Worm (Caenorhabditis elegans) whole organism, young adult: Measurements from ENCODE around the gene T19D12.1.

Source experiments
- B0035.1 ChIP-seq: sonication (generic microtip); optimal IDR thresholded peaks from 2 replicates; lab custom pipeline; 2016; ENCODE audit warnings: missing genetic modification characterization, mild to moderate bottlenecking, missing compliant biosample characterization, missing genotype, missing genetic modification reagents
- F57A8.1 ChIP-seq: fragments of 200-800 bp; sonication (Bioruptor generic); optimal IDR thresholded peaks from 2 replicates; lab custom pipeline; 2018; ENCODE audit warnings: mild to moderate bottlenecking, missing genetic modification characterization, moderate library complexity, missing compliant biosample characterization
- K11D2.4 ChIP-seq: fragments of 200-800 bp; sonication (Bioruptor generic); IDR thresholded peaks from 2 replicates; pipeline ENCODE4 v1.3.6; 2022; ENCODE audit warnings: missing genetic modification reagents, missing genetic modification characterization, missing compliant biosample characterization
- T26A5.8 ChIP-seq: sonication (generic microtip); optimal IDR thresholded peaks from 2 replicates; lab custom pipeline; 2016; ENCODE audit warnings: missing genetic modification characterization, missing compliant biosample characterization
- Y56A3A.18 ChIP-seq: fragments of 200-800 bp; sonication (Bioruptor generic); IDR thresholded peaks from 2 replicates; pipeline ENCODE4 v1.3.6; 2022; ENCODE audit warnings: missing genetic modification reagents, missing genetic modification characterization, missing compliant biosample characterization
- Y67H2A.10 ChIP-seq: fragments of 200-800 bp; sonication (Bioruptor generic); conservative IDR thresholded peaks from 2 replicates; pipeline ENCODE4 v1.3.6; 2022; ENCODE audit warnings: missing genetic modification reagents, missing genetic modification characterization, missing compliant biosample characterization
- Y95B8A.8 ChIP-seq: fragments of 200-800 bp; sonication (Bioruptor generic); IDR thresholded peaks from 2 replicates; pipeline ENCODE4 v1.3.6; 2022; ENCODE audit warnings: missing genetic modification reagents, missing genetic modification characterization, missing compliant biosample characterization
- atf-7 ChIP-seq: sonication (generic microtip); optimal IDR thresholded peaks from 2 replicates; lab custom pipeline; 2017; ENCODE audit warnings: mild to moderate bottlenecking, missing genetic modification characterization, missing compliant biosample characterization
- athp-1 ChIP-seq: sonication (generic microtip); optimal IDR thresholded peaks from 2 replicates; lab custom pipeline; 2017; ENCODE audit warnings: mild to moderate bottlenecking, missing genetic modification characterization, missing compliant biosample characterization
- ceh-58 ChIP-seq: fragments of 200-800 bp; sonication (Bioruptor generic); IDR thresholded peaks from 2 replicates; pipeline ENCODE4 v1.3.6; 2022; ENCODE audit warnings: missing genetic modification characterization, missing compliant biosample characterization
- ceh-79 ChIP-seq: sonication (generic microtip); optimal IDR thresholded peaks from 2 replicates; lab custom pipeline; 2017; ENCODE audit warnings: mild to moderate bottlenecking, missing genetic modification characterization, missing compliant biosample characterization
- ceh-91 ChIP-seq: fragments of 200-800 bp; sonication (Bioruptor generic); IDR thresholded peaks from 2 replicates; pipeline ENCODE4 v1.3.6; 2022; ENCODE audit warnings: missing genetic modification reagents, missing genetic modification characterization, missing compliant biosample characterization
- dox-1 ChIP-seq: fragments of 200-800 bp; sonication (Bioruptor generic); IDR thresholded peaks from 2 replicates; pipeline ENCODE4 v1.3.6; 2022; ENCODE audit warnings: missing genetic modification reagents, missing genetic modification characterization, missing compliant biosample characterization
- hmg-1.2 ChIP-seq: fragments of 200-800 bp; sonication (Bioruptor generic); IDR thresholded peaks from 2 replicates; pipeline ENCODE4 v1.3.6; 2022; ENCODE audit warnings: missing genetic modification reagents, missing genetic modification characterization, missing compliant biosample characterization
- hmg-20 ChIP-seq: fragments of 200-800 bp; sonication (Bioruptor generic); IDR thresholded peaks from 2 replicates; pipeline ENCODE4 v1.3.6; 2022; ENCODE audit warnings: missing genetic modification reagents, missing genetic modification characterization, missing compliant biosample characterization
- hrde-1 ChIP-seq: sonication (generic microtip); optimal IDR thresholded peaks from 2 replicates; lab custom pipeline; 2016; ENCODE audit warnings: missing genetic modification characterization, mild to moderate bottlenecking, missing compliant biosample characterization, moderate library complexity, missing genotype, missing genetic modification reagents, borderline replicate concordance
- lin-26 ChIP-seq: fragments of 200-800 bp; sonication (Bioruptor generic); IDR thresholded peaks from 2 replicates; pipeline ENCODE4 v1.3.6; 2022; ENCODE audit warnings: missing genetic modification reagents, missing genetic modification characterization, missing compliant biosample characterization
- lsl-1 ChIP-seq: fragments of 200-800 bp; sonication (Bioruptor generic); optimal IDR thresholded peaks from 2 replicates; lab custom pipeline; 2018; ENCODE audit warnings: mild to moderate bottlenecking, missing genetic modification characterization, moderate library complexity, missing compliant biosample characterization
- lsy-27 ChIP-seq: sonication (generic microtip); optimal IDR thresholded peaks from 2 replicates; lab custom pipeline; 2017; ENCODE audit warnings: missing genetic modification characterization, mild to moderate bottlenecking, missing compliant biosample characterization, antibody characterized with exemption, missing genotype, borderline replicate concordance; ENCODE audit not compliant: insufficient read depth
- mel-28 ChIP-seq: sonication (generic microtip); optimal IDR thresholded peaks from 2 replicates; lab custom pipeline; 2016; ENCODE audit warnings: borderline replicate concordance, mild to moderate bottlenecking, missing genetic modification characterization, missing compliant biosample characterization
- mxl-1 ChIP-seq: sonication (generic microtip); optimal IDR thresholded peaks from 2 replicates; lab custom pipeline; 2016; ENCODE audit warnings: missing genetic modification characterization, missing compliant biosample characterization
- nfya-1 ChIP-seq: sonication (generic microtip); optimal IDR thresholded peaks from 2 replicates; lab custom pipeline; 2017; ENCODE audit warnings: antibody characterized with exemption, missing compliant biosample characterization, missing genetic modification characterization, borderline replicate concordance; ENCODE audit not compliant: insufficient read depth
- nfya-2 ChIP-seq: fragments of 200-800 bp; sonication (Bioruptor generic); IDR thresholded peaks from 2 replicates; pipeline ENCODE4 v1.3.6; 2022; ENCODE audit warnings: missing genetic modification reagents, missing genetic modification characterization, missing compliant biosample characterization
- nhr-27 ChIP-seq: fragments of 200-800 bp; sonication (Bioruptor generic); optimal IDR thresholded peaks from 2 replicates; lab custom pipeline; 2018; ENCODE audit warnings: mild to moderate bottlenecking, missing genetic modification characterization, moderate library complexity, missing compliant biosample characterization
- rec-8 ChIP-seq, 2 experiments: sonication (generic microtip); optimal IDR thresholded peaks; 2 replicates each; lab custom pipeline; 2016; ENCODE audit warnings: mild to moderate bottlenecking in 2 of 2, missing genetic modification characterization in 2 of 2, missing genetic modification reagents in 2 of 2, missing genotype in 2 of 2, missing biosample characterization in 1 of 2, missing compliant biosample characterization in 1 of 2, moderate library complexity in 1 of 2
- rpc-1 ChIP-seq, 2 experiments: fragments of 150-350 bp in 1 of 2; sonication (generic microtip) in 1 of 2; optimal IDR thresholded peaks; 2 replicates each; lab custom pipeline; 2014 to 2018; ENCODE audit warnings: missing biosample characterization in 1 of 2, missing genetic modification characterization in 1 of 2, missing genetic modification reagents in 1 of 2, missing genotype in 1 of 2
- sdz-38 ChIP-seq: sonication (generic microtip); optimal IDR thresholded peaks from 2 replicates; lab custom pipeline; 2016; ENCODE audit warnings: missing genotype, missing genetic modification characterization, missing compliant biosample characterization
- sea-2 ChIP-seq: fragments of 200-800 bp; sonication (Bioruptor generic); IDR thresholded peaks from 2 replicates; pipeline ENCODE4 v1.3.6; 2022; ENCODE audit warnings: missing genetic modification characterization, missing compliant biosample characterization
- snpc-1.3 ChIP-seq: sonication (generic microtip); optimal IDR thresholded peaks from 2 replicates; lab custom pipeline; 2017; ENCODE audit warnings: missing genetic modification characterization, mild to moderate bottlenecking, missing compliant biosample characterization, antibody characterized with exemption, moderate library complexity, missing genotype, missing genetic modification reagents; ENCODE audit not compliant: insufficient read depth
- somi-1 ChIP-seq: fragments of 200-800 bp; sonication (Bioruptor generic); optimal IDR thresholded peaks from 2 replicates; lab custom pipeline; 2018; ENCODE audit warnings: mild to moderate bottlenecking, missing genetic modification characterization, missing compliant biosample characterization
- tbx-9 ChIP-seq: sonication (generic microtip); optimal IDR thresholded peaks from 2 replicates; lab custom pipeline; 2016; ENCODE audit warnings: borderline replicate concordance, missing genetic modification characterization, inconsistent platforms, missing compliant biosample characterization
- tlf-1 ChIP-seq: fragments of 200-800 bp; sonication (Bioruptor generic); optimal IDR thresholded peaks from 2 replicates; lab custom pipeline; 2018; ENCODE audit warnings: mild to moderate bottlenecking, missing genetic modification characterization, missing compliant biosample characterization
- unc-130 ChIP-seq: sonication (generic microtip); optimal IDR thresholded peaks from 2 replicates; lab custom pipeline; 2016; ENCODE audit warnings: missing genetic modification reagents, missing genetic modification characterization, missing compliant biosample characterization
- xnd-1 ChIP-seq: sonication (generic microtip); optimal IDR thresholded peaks from 2 replicates; lab custom pipeline; 2016; ENCODE audit warnings: missing genotype, missing genetic modification reagents, missing genetic modification characterization, missing compliant biosample characterization
- zfh-2 ChIP-seq: fragments of 200-800 bp; sonication (Bioruptor generic); conservative IDR thresholded peaks from 2 replicates; pipeline ENCODE4 v1.3.6; 2022; ENCODE audit warnings: missing genetic modification reagents, missing genetic modification characterization, missing compliant biosample characterization
- ztf-3 ChIP-seq: fragments of 200-800 bp; sonication (Bioruptor generic); optimal IDR thresholded peaks from 2 replicates; lab custom pipeline; 2018; ENCODE audit warnings: mild to moderate bottlenecking, missing genetic modification characterization, missing compliant biosample characterization

Gene T19D12.1

ce11 chrII:6706552-6707091 is 39.9 kb downstream of the T19D12.1 start:
- TF ChIP-seq tbx-9 (tag; lab: Kevin White, UChicago) (no peak), tlf-1 (GFP tag; lab: Kevin White, UChicago) (no peak), lsl-1 (GFP tag; lab: Kevin White, UChicago) (no peak), lsy-27 (tag; lab: Kevin White, UChicago) (no peak), ztf-3 (no peak), Y56A3A.18 (no peak), hrde-1 (tag; lab: Kevin White, UChicago) (no peak), B0035.1 (tag; lab: Kevin White, UChicago) (no peak), unc-130 (no peak), atf-7 (tag; lab: Kevin White, UChicago) (no peak), mel-28 (tag; lab: Kevin White, UChicago) (no peak), rec-8 (tag; optimal IDR thresholded peaks at IDR 0.05; lab: Kevin White, UChicago) (no peak), hmg-20 (GFP tag; lab: Robert Waterston, UW) (no peak), ceh-58 (GFP tag; lab: Robert Waterston, UW) (no peak)

ce11 chrII:6707496-6708260 is 41.0 kb downstream of the T19D12.1 start:
- TF ChIP-seq mxl-1 (tag; lab: Kevin White, UChicago) (no peak), nfya-1 (tag; lab: Kevin White, UChicago) (no peak), somi-1 (peak; percentile 21), hmg-1.2 (GFP tag; lab: Robert Waterston, UW) (peak; percentile 51; the same call in 1 of the 2 replicates), T26A5.8 (no peak), nhr-27 (no peak), lin-26 (GFP tag; lab: Robert Waterston, UW) (no peak), snpc-1.3 (no peak), Y67H2A.10 (GFP tag; lab: Robert Waterston, UW) (no peak), ceh-91 (GFP tag; lab: Robert Waterston, UW) (no peak)

ce11 chrII:6708980-6709379 is 42.3 kb downstream of the T19D12.1 start:
- peak; percentile 26; the same call in 1 of the 2 replicates for TF ChIP-seq zfh-2
- TF ChIP-seq F57A8.1 (GFP tag; lab: Kevin White, UChicago) = no peak
- TF ChIP-seq hmg-1.2 (GFP tag; lab: Robert Waterston, UW) = 0 out of 2 replicates have a peak, but pooled peaks have one; percentile 17

ce11 chrII:6709680-6710079 is 43.0 kb downstream of the T19D12.1 start:
- no peak for TF ChIP-seq Y95B8A.8 (GFP tag; lab: Robert Waterston, UW)
- no peak for TF ChIP-seq nfya-2 (GFP tag; lab: Robert Waterston, UW)
- no peak for TF ChIP-seq hmg-1.2 (GFP tag; lab: Robert Waterston, UW)
- TF ChIP-seq athp-1 (tag; lab: Kevin White, UChicago) = no peak
- TF ChIP-seq lsl-1 (GFP tag; lab: Kevin White, UChicago) = no peak
- TF ChIP-seq dox-1 (GFP tag; lab: Robert Waterston, UW) = no peak
- TF ChIP-seq K11D2.4 (GFP tag; lab: Robert Waterston, UW) = no peak
- no peak for TF ChIP-seq T26A5.8
- no peak for TF ChIP-seq rpc-1 (optimal IDR thresholded peaks at IDR 0.05; lab: Kevin White, UChicago)
- no peak for TF ChIP-seq rpc-1 (tag; optimal IDR thresholded peaks at IDR 0.05; lab: Kevin White, UChicago)
- TF ChIP-seq sea-2 (GFP tag; lab: Robert Waterston, UW) = no peak
- no peak for TF ChIP-seq ceh-79 (tag; lab: Kevin White, UChicago)
- TF ChIP-seq xnd-1 (tag; lab: Kevin White, UChicago) = no peak
- no peak for TF ChIP-seq sdz-38 (tag; lab: Kevin White, UChicago)
